Fruit fly (Drosophila melanogaster): ENCODE data around the gene CG8526.

CG8526 gene

dm6 chr3R:9800644-9801330 lies at the start of gene CG8526, which contains the start of gene CG9467:
CG8526 (plus strand) TSS chr3R:9801280.
CG9467 (minus strand) TSS chr3R:9801026.
- peak; percentile 9 for TF ChIP-seq CG34367 (tag; optimal IDR thresholded peaks at IDR 0.05)
- peak; percentile 65 for TF ChIP-seq CG15710 (tag; optimal IDR thresholded peaks at IDR 0.05)
- peak; percentile 32 for TF ChIP-seq CG9948 (tag; optimal IDR thresholded peaks at IDR 0.05)
- no peak for TF ChIP-seq gl (tag; optimal IDR thresholded peaks at IDR 0.05)
- peak; percentile 63 for TF ChIP-seq CG32121 (GFP tag; IDR thresholded peaks at IDR 0.05)
- TF ChIP-seq Ets98B (GFP tag; IDR thresholded peaks at IDR 0.05) = no peak
- peak; percentile 31; the same call in 2 of the 3 replicates for TF ChIP-seq fd96Ca (GFP tag; IDR thresholded peaks at IDR 0.05)
- no peak for TF ChIP-seq CG10348 (GFP tag; IDR thresholded peaks at IDR 0.05)
- TF ChIP-seq EcR (GFP tag; optimal IDR thresholded peaks at IDR 0.05) = peak; percentile 16
- TF ChIP-seq Snoo (tag; optimal IDR thresholded peaks at IDR 0.05) = peak; percentile 41
- no peak for TF ChIP-seq D1 (tag; optimal IDR thresholded peaks at IDR 0.05)
- peak; percentile 47 for TF ChIP-seq CG17806 (tag; optimal IDR thresholded peaks at IDR 0.05)

- TF ChIP-seq CG34367 (tag; optimal IDR thresholded peaks at IDR 0.05) = no peak
- no peak for TF ChIP-seq Snoo (tag; optimal IDR thresholded peaks at IDR 0.05)
- no peak for TF ChIP-seq Pif1B (GFP tag; optimal IDR thresholded peaks at IDR 0.05)
- TF ChIP-seq fd96Ca (GFP tag; IDR thresholded peaks at IDR 0.05) = no peak
- TF ChIP-seq D1 (tag; optimal IDR thresholded peaks at IDR 0.05) = no peak
- no peak for TF ChIP-seq CG17806 (tag; optimal IDR thresholded peaks at IDR 0.05)
- no peak for TF ChIP-seq CG32121 (GFP tag; IDR thresholded peaks at IDR 0.05)
- TF ChIP-seq Pif1A (GFP tag; optimal IDR thresholded peaks at IDR 0.05) = no peak
- no peak for TF ChIP-seq gl (tag; optimal IDR thresholded peaks at IDR 0.05)
- TF ChIP-seq EcR (GFP tag; optimal IDR thresholded peaks at IDR 0.05) = no peak
- no peak for TF ChIP-seq CG10348 (GFP tag; IDR thresholded peaks at IDR 0.05)
- no peak for TF ChIP-seq CG15710 (tag; optimal IDR thresholded peaks at IDR 0.05)
- no peak for TF ChIP-seq CG12605 (GFP tag; IDR thresholded peaks at IDR 0.05)
- TF ChIP-seq CG13204 (GFP tag; optimal IDR thresholded peaks at IDR 0.05) = no peak
- TF ChIP-seq rn (GFP tag; IDR thresholded peaks at IDR 0.05) = no peak
Measured at dm6 chr3R:9754487-9754886, 46.6 kb upstream of the CG8526 start, which contains the start of gene Tti1. Tti1 (minus strand) TSS chr3R:9754686.

- TF ChIP-seq EcR (GFP tag; optimal IDR thresholded peaks at IDR 0.05) (peak; percentile 54), CG8159 (tag; optimal IDR thresholded peaks at IDR 0.05) (no peak), D1 (tag; optimal IDR thresholded peaks at IDR 0.05) (no peak)
Measured at dm6 chr3R:9756187-9756586, 44.9 kb upstream of the CG8526 start, which contains the start of the genes Alg12 and Rpt3R. Alg12 (plus strand) TSS chr3R:9756491. Rpt3R (minus strand) TSS chr3R:9756510.

dm6 chr3R:9759360-9760191 lies 41.5 kb upstream of the CG8526 start, which contains the start of gene Mpi:
Mpi (plus strand) TSS chr3R:9759622.
- TF ChIP-seq Ets98B (GFP tag; IDR thresholded peaks at IDR 0.05) (no peak), EcR (GFP tag; optimal IDR thresholded peaks at IDR 0.05) (peak; percentile 64), CG8301 (tag; optimal IDR thresholded peaks at IDR 0.05) (no peak), CG13204 (GFP tag; optimal IDR thresholded peaks at IDR 0.05) (no peak), gl (tag; optimal IDR thresholded peaks at IDR 0.05) (no peak), CG9948 (tag; optimal IDR thresholded peaks at IDR 0.05) (no peak), fd96Ca (GFP tag; IDR thresholded peaks at IDR 0.05) (no peak), CG15710 (tag; optimal IDR thresholded peaks at IDR 0.05) (no peak), CG14655 (GFP tag; optimal IDR thresholded peaks at IDR 0.05) (no peak), CG8159 (tag; optimal IDR thresholded peaks at IDR 0.05) (no peak), CG4496 (GFP tag; IDR thresholded peaks at IDR 0.05) (peak; percentile 35; the same call in 1 of the 3 replicates), CG32121 (GFP tag; IDR thresholded peaks at IDR 0.05) (no peak; the same call in 1 of the 2 replicates), D1 (tag; optimal IDR thresholded peaks at IDR 0.05) (no peak), Snoo (tag; optimal IDR thresholded peaks at IDR 0.05) (peak; percentile 33), Pif1B (GFP tag; optimal IDR thresholded peaks at IDR 0.05) (no peak), CG10348 (GFP tag; IDR thresholded peaks at IDR 0.05) (no peak), CG17806 (tag; optimal IDR thresholded peaks at IDR 0.05) (peak; percentile 18), rn (GFP tag; IDR thresholded peaks at IDR 0.05) (no peak), Pif1A (GFP tag; optimal IDR thresholded peaks at IDR 0.05) (no peak), CG34367 (tag; optimal IDR thresholded peaks at IDR 0.05) (no peak), CG12605 (GFP tag; IDR thresholded peaks at IDR 0.05) (no peak)

dm6 chr3R:9762955-9763931 lies 37.8 kb upstream of the CG8526 start, which contains the start of the genes Snap24 and CG8478:
Snap24 (minus strand) TSS chr3R:9763150.
CG8478 (plus strand) TSS chr3R:9763650.
- peak; percentile 12 for TF ChIP-seq Snoo (tag; optimal IDR thresholded peaks at IDR 0.05)
- TF ChIP-seq CG15710 (tag; optimal IDR thresholded peaks at IDR 0.05) = no peak
- TF ChIP-seq CG8301 (tag; optimal IDR thresholded peaks at IDR 0.05) = no peak
- TF ChIP-seq CG9948 (tag; optimal IDR thresholded peaks at IDR 0.05) = peak; percentile 28
- no peak for TF ChIP-seq Pif1A (GFP tag; optimal IDR thresholded peaks at IDR 0.05)
- TF ChIP-seq rn (GFP tag; IDR thresholded peaks at IDR 0.05) = no peak

All from whole organism, pupa.